Fruit fly (Drosophila melanogaster): Measurements from ENCODE around the gene CG4259.

Gene CG4259

DNA sequence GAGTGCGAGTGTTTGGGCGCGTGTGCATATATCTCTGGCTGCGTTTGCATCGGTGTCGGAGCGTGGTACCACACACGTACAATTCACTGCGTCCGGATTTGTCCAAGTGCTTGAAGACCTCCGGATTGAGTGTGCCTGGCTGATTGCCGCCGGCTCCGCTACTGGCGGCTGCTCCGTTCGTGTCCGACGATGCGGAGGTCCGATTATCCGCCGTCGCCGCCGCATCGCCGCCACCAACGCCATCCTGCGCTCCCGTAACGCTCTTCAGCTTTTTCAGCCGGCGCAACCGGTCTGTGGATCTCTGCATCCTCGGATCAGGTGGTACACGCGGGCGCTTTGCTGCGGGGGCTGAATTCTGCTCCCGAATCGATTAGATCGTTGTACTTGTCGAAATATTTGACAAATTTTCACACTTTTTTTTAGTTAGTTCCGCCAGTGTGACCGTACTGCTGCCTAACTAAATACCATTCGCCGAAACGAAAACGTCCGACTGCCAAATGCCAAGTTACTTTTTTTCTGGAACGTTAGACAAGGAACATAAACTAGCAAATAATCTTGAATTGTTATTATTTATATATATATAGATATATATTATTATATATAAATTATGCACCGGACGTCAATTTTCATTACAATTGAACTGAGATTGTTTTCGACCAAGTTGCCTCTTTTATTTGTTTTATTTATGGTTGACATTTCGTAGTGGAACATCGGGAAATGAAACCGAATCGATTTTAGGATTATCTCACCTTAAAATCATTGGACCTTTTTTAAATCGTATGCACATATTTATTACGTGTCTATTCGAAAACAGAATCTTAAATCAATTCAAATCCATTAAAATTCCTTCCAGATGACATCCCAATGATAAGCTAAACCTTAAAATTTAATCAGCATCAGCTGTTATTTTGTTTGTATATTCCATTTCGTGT lies 16.0 kb upstream of the CG4259 start, which contains the start of gene tho2 (continued):
- TF ChIP-seq CG1602 (GFP tag; optimal IDR thresholded peaks at IDR 0.05) = no peak
- peak; percentile 49 for TF ChIP-seq CG17802 (tag; optimal IDR thresholded peaks at IDR 0.05)
- no peak for TF ChIP-seq fru (optimal IDR thresholded peaks at IDR 0.05)
- peak; percentile 33; the same call in 1 of the 2 replicates for TF ChIP-seq CG1024 (GFP tag; IDR thresholded peaks at IDR 0.05)
- no peak for TF ChIP-seq Max (GFP tag; optimal IDR thresholded peaks at IDR 0.05)
- no peak for TF ChIP-seq CG15073 (GFP tag; optimal IDR thresholded peaks at IDR 0.05)
- TF ChIP-seq inv (GFP tag; IDR thresholded peaks at IDR 0.05; ENCODE audit: partially characterized antibody) = no peak
- TF ChIP-seq CG30020 (tag; optimal IDR thresholded peaks at IDR 0.05) = peak; percentile 98
- TF ChIP-seq stc (GFP tag; IDR thresholded peaks at IDR 0.05) = no peak
- no peak for TF ChIP-seq CG12071 (GFP tag; optimal IDR thresholded peaks at IDR 0.05)
- 0 out of 2 replicates have a peak, but pooled peaks have one; percentile 23 for TF ChIP-seq CG10321 (GFP tag; IDR thresholded peaks at IDR 0.05)
- peak; percentile 62 for TF ChIP-seq Med (GFP tag)
- no peak for TF ChIP-seq Jarid2 (GFP tag; optimal IDR thresholded peaks at IDR 0.05)
- 0 out of 2 replicates have a peak, but pooled peaks have one; percentile 10 for TF ChIP-seq CG6689 (GFP tag; IDR thresholded peaks at IDR 0.05)
- peak; percentile 67 for TF ChIP-seq trem (tag; optimal IDR thresholded peaks at IDR 0.05)
- no peak; the same call in 2 of the 3 replicates for TF ChIP-seq CG6791 (GFP tag; IDR thresholded peaks at IDR 0.05; ENCODE audit: partially characterized antibody)
- TF ChIP-seq onecut (GFP tag; IDR thresholded peaks at IDR 0.05) = peak; percentile 68; the same call in 1 of the 2 replicates
- TF ChIP-seq CG42726 (GFP tag; IDR thresholded peaks at IDR 0.05; ENCODE audit: partially characterized antibody) = 0 out of 2 replicates have a peak, but pooled peaks have one; percentile 14
- peak; percentile 66 for TF ChIP-seq row (GFP tag; IDR thresholded peaks at IDR 0.05)
- TF ChIP-seq Spps (tag; optimal IDR thresholded peaks at IDR 0.05) = no peak
- peak; percentile 61; the same call in 1 of the 2 replicates for TF ChIP-seq MBD-R2 (GFP tag; IDR thresholded peaks at IDR 0.05)
- no peak for TF ChIP-seq CG3726 (GFP tag; IDR thresholded peaks at IDR 0.05)
- TF ChIP-seq Dll (GFP tag; IDR thresholded peaks at IDR 0.05; ENCODE audit: partially characterized antibody) = 0 out of 4 replicates have a peak, but pooled peaks have one; percentile 40
- no peak for TF ChIP-seq CG4360 (GFP tag; IDR thresholded peaks at IDR 0.05)
- no peak for TF ChIP-seq CG14014 (GFP tag; IDR thresholded peaks at IDR 0.05)
- no peak for TF ChIP-seq caup (GFP tag; optimal IDR thresholded peaks at IDR 0.05; ENCODE audit: severe bottlenecking)
- no peak for TF ChIP-seq schlank (tag; optimal IDR thresholded peaks at IDR 0.05)
- peak; percentile 11 for TF ChIP-seq CG13775 (GFP tag; optimal IDR thresholded peaks at IDR 0.05)
- TF ChIP-seq tap (tag; optimal IDR thresholded peaks at IDR 0.05) = no peak
- TF ChIP-seq CG8478 (optimal IDR thresholded peaks at IDR 0.05) = no peak
- no peak for TF ChIP-seq CG2120 (GFP tag; optimal IDR thresholded peaks at IDR 0.05)
- no peak for TF ChIP-seq sqz (GFP tag; optimal IDR thresholded peaks at IDR 0.05)
- peak; percentile 4 for TF ChIP-seq Dp (GFP tag; optimal IDR thresholded peaks at IDR 0.05)
- TF ChIP-seq kay (GFP tag; optimal IDR thresholded peaks at IDR 0.05) = no peak
- TF ChIP-seq ssp (GFP tag; IDR thresholded peaks at IDR 0.05) = peak; percentile 75
- peak; percentile 45 for TF ChIP-seq pzg (GFP tag; optimal IDR thresholded peaks at IDR 0.05)
- TF ChIP-seq gsb-n (tag; optimal IDR thresholded peaks at IDR 0.05) = no peak
- no peak for TF ChIP-seq Doc2 (GFP tag; IDR thresholded peaks at IDR 0.05)
- TF ChIP-seq pfk (GFP tag; optimal IDR thresholded peaks at IDR 0.05) = peak; percentile 93
- TF ChIP-seq sna (GFP tag; IDR thresholded peaks at IDR 0.05; ENCODE audit: partially characterized antibody) = no peak
- TF ChIP-seq CG18764 (GFP tag; optimal IDR thresholded peaks at IDR 0.05) = no peak
- TF ChIP-seq CG1603 (tag; optimal IDR thresholded peaks at IDR 0.05) = peak; percentile 95
- TF ChIP-seq CG15269 (tag; optimal IDR thresholded peaks at IDR 0.05) = no peak
- 0 out of 3 replicates have a peak, but pooled peaks have one; percentile 20 for TF ChIP-seq sr (GFP tag; IDR thresholded peaks at IDR 0.05)
- no peak for TF ChIP-seq Camta (GFP tag; optimal IDR thresholded peaks at IDR 0.05)
- no peak for TF ChIP-seq PHDP (tag; optimal IDR thresholded peaks at IDR 0.05)
- peak in 1 of 2 experiments; percentile 48 for TF ChIP-seq crp (GFP tag; optimal IDR thresholded peaks at IDR 0.05)
- no peak for TF ChIP-seq CG7745 (tag; optimal IDR thresholded peaks at IDR 0.05)
